Worm (Caenorhabditis elegans): ENCODE results near the gene F25F2.1.
A peak's percentile ranks its signal among the peaks of the same experiment; 100 is the strongest.

The F25F2.1 gene

DNA sequence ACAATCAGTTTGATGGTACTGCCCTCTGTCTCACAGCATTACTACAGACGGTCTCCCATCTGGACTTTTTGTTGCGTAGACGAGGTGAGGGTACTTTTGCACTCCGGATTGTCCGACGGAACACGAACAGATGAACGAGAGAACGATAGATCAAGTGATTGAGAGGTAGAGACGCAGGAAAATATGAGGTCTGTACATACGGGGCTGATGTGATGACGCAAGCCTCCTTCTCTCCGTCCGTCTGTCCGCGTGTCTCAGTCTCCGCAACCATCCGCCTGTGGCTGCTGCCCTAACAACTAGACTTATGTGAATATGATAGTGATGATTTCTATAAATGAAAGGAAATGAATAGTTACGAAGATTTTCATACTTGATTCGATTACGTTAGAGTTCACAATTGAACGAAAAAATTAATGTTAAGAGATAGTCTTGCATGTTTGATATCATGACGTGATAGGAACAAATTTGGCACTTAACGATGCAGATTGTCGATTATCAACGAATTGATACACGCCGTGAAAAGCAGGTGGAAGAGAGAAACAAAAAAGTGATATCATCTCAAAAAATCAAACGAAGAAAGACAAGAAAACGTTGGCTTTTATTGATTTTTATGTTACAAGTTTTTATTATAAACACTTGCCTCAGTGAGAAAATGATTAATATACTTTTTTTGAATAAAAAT lies 6.0 kb upstream of the F25F2.1 start (continued):
- TF ChIP-seq egl-27 (tag; optimal IDR thresholded peaks at IDR 0.05) = no peak
- no peak for TF ChIP-seq ceh-62 (tag; optimal IDR thresholded peaks at IDR 0.05)
- TF ChIP-seq lin-38 (GFP tag; IDR thresholded peaks at IDR 0.05) = no peak
- peak; percentile 52 for TF ChIP-seq dve-1 (tag; optimal IDR thresholded peaks at IDR 0.05; ENCODE audit: insufficient read depth)
- TF ChIP-seq ztf-11 (tag; optimal IDR thresholded peaks at IDR 0.05) = no peak
- no peak for TF ChIP-seq php-3 (GFP tag; IDR thresholded peaks at IDR 0.05)
- no peak for TF ChIP-seq daf-12 (tag; optimal IDR thresholded peaks at IDR 0.05)

- no peak for TF ChIP-seq ceh-28 (tag; optimal IDR thresholded peaks at IDR 0.05)
- TF ChIP-seq daf-8 (GFP tag; IDR thresholded peaks at IDR 0.05) = no peak
- no peak for TF ChIP-seq nhr-77 (tag; optimal IDR thresholded peaks at IDR 0.05)
- no peak for TF ChIP-seq daf-12 (tag; optimal IDR thresholded peaks at IDR 0.05)
- no peak for TF ChIP-seq Y75B8A.6 (GFP tag; IDR thresholded peaks at IDR 0.05)
- no peak for TF ChIP-seq Y105C5A.15 (GFP tag; IDR thresholded peaks at IDR 0.05)
- no peak for TF ChIP-seq cey-2 (tag; optimal IDR thresholded peaks at IDR 0.05; ENCODE audit: borderline replicate concordance, insufficient read depth)
- peak; percentile 47 for TF ChIP-seq hmg-1.1 (GFP tag; IDR thresholded peaks at IDR 0.05)
- TF ChIP-seq nhr-28 (tag; optimal IDR thresholded peaks at IDR 0.05) = peak; percentile 51
- TF ChIP-seq F10B5.3 (tag; optimal IDR thresholded peaks at IDR 0.05) = no peak
- no peak for TF ChIP-seq duxl-1 (tag; optimal IDR thresholded peaks at IDR 0.05; ENCODE audit: poor library complexity)
- no peak for TF ChIP-seq lin-29 (GFP tag; IDR thresholded peaks at IDR 0.05)
- peak; percentile 46 for TF ChIP-seq rbr-2 (tag; optimal IDR thresholded peaks at IDR 0.05)
- no peak for TF ChIP-seq dmd-8 (GFP tag; IDR thresholded peaks at IDR 0.05)
- TF ChIP-seq arid-1 (GFP tag; conservative IDR thresholded peaks at IDR 0.05) = no peak
- no peak for TF ChIP-seq R02D3.7 (tag; optimal IDR thresholded peaks at IDR 0.05)
- TF ChIP-seq ztf-7 (tag; optimal IDR thresholded peaks at IDR 0.05) = no peak
- TF ChIP-seq mxl-2 (GFP tag; conservative IDR thresholded peaks at IDR 0.05) = no peak
- TF ChIP-seq set-16 (GFP tag; IDR thresholded peaks at IDR 0.05) = no peak
- TF ChIP-seq lin-1 (GFP tag; IDR thresholded peaks at IDR 0.05) = no peak
- TF ChIP-seq vab-7 (GFP tag; IDR thresholded peaks at IDR 0.05) = no peak
- no peak for TF ChIP-seq saeg-2 (GFP tag; IDR thresholded peaks at IDR 0.05)
- TF ChIP-seq pqm-1 (tag; optimal IDR thresholded peaks at IDR 0.05) = no peak
- no peak for TF ChIP-seq unc-130 (GFP tag; optimal IDR thresholded peaks at IDR 0.05)
- peak in 1 of 2 experiments; percentile 67 for TF ChIP-seq lsy-2 (tag; optimal IDR thresholded peaks at IDR 0.05)
- no peak for TF ChIP-seq jun-1 (tag; optimal IDR thresholded peaks at IDR 0.05)
- no peak for TF ChIP-seq mdt-29 (GFP tag; IDR thresholded peaks at IDR 0.05)
- TF ChIP-seq nhr-111 (GFP tag; optimal IDR thresholded peaks at IDR 0.05) = no peak
- TF ChIP-seq nhr-10 (tag; optimal IDR thresholded peaks at IDR 0.05) = no peak
- TF ChIP-seq zfp-2 (tag; optimal IDR thresholded peaks at IDR 0.05) = no peak
- no peak for TF ChIP-seq F26F4.8 (GFP tag; conservative IDR thresholded peaks at IDR 0.05)
- peak; percentile 49 for TF ChIP-seq nhr-11 (tag; optimal IDR thresholded peaks at IDR 0.05)
- TF ChIP-seq ceh-20 (GFP tag; IDR thresholded peaks at IDR 0.05) = no peak
- peak; percentile 21 for TF ChIP-seq nhr-48 (tag; optimal IDR thresholded peaks at IDR 0.05)
- no peak for TF ChIP-seq Y48G9A.11 (GFP tag; IDR thresholded peaks at IDR 0.05)
- peak; percentile 3 for TF ChIP-seq mxl-3 (GFP tag; optimal IDR thresholded peaks at IDR 0.05)
- peak; percentile 10; the same call in 1 of the 2 replicates for TF ChIP-seq pha-4 (GFP tag; IDR thresholded peaks at IDR 0.05)
- no peak for TF ChIP-seq pha-4 (tag; optimal IDR thresholded peaks at IDR 0.05)
- TF ChIP-seq snpc-1.2 (GFP tag; IDR thresholded peaks at IDR 0.05) = no peak
- no peak for TF ChIP-seq sdz-12 (GFP tag; optimal IDR thresholded peaks at IDR 0.05)
- no peak for TF ChIP-seq ces-1 (GFP tag; optimal IDR thresholded peaks at IDR 0.05)
- no peak for TF ChIP-seq aly-2 (tag; optimal IDR thresholded peaks at IDR 0.05)
- TF ChIP-seq tag-97 (GFP tag; IDR thresholded peaks at IDR 0.05) = no peak
- no peak for TF ChIP-seq lin-15B (tag; optimal IDR thresholded peaks at IDR 0.05)
These were observed 4.3 kb upstream of the F25F2.1 start for ce11 chrIII:4504358-4504757.
